Fruit fly (Drosophila melanogaster): ENCODE measurements around the gene mRRF1.

mRRF1 gene

dm6 chr3L:9357830-9358712 is 6.1 kb upstream of the mRRF1 start:
- TF ChIP-seq Blimp-1 (GFP tag; optimal IDR thresholded peaks at IDR 0.05) (no peak), esn (GFP tag; optimal IDR thresholded peaks at IDR 0.05) (no peak), CG1621 (tag; optimal IDR thresholded peaks at IDR 0.05) (peak; percentile 50), Eip75B (GFP tag; optimal IDR thresholded peaks at IDR 0.05) (peak; percentile 21), CG8632 (GFP tag; optimal IDR thresholded peaks at IDR 0.05) (no peak), CG9139 (GFP tag; optimal IDR thresholded peaks at IDR 0.05) (peak; percentile 36), CG10631 (GFP tag; optimal IDR thresholded peaks at IDR 0.05) (peak; percentile 20), CG6854 (GFP tag; optimal IDR thresholded peaks at IDR 0.05) (no peak), CG16779 (tag; optimal IDR thresholded peaks at IDR 0.05) (peak; percentile 83), Smox (GFP tag; optimal IDR thresholded peaks at IDR 0.05) (no peak), net (GFP tag; optimal IDR thresholded peaks at IDR 0.05) (peak; percentile 34), dsx (GFP tag; optimal IDR thresholded peaks at IDR 0.05; ENCODE audit: poor library complexity, severe bottlenecking) (peak; percentile 52), lz (GFP tag; optimal IDR thresholded peaks at IDR 0.05) (no peak), CG15336 (GFP tag; IDR thresholded peaks at IDR 0.05) (0 out of 2 replicates have a peak, but pooled peaks have one; percentile 20), CG3919 (GFP tag; optimal IDR thresholded peaks at IDR 0.05) (no peak), CG10669 (GFP tag; optimal IDR thresholded peaks at IDR 0.05) (peak; percentile 10), Sox15 (GFP tag; optimal IDR thresholded peaks at IDR 0.05) (no peak), CG4318 (GFP tag; optimal IDR thresholded peaks at IDR 0.05) (no peak), svp (GFP tag) (peak; percentile 86), eg (GFP tag; IDR thresholded peaks at IDR 0.05) (no peak), topi (GFP tag; optimal IDR thresholded peaks at IDR 0.05) (no peak), salr (GFP tag; optimal IDR thresholded peaks at IDR 0.05) (no peak), fkh (GFP tag; optimal IDR thresholded peaks at IDR 0.05) (peak; percentile 89), spab (GFP tag; optimal IDR thresholded peaks at IDR 0.05) (peak; percentile 45), CG6792 (GFP tag; optimal IDR thresholded peaks at IDR 0.05) (no peak), CG6808 (GFP tag; optimal IDR thresholded peaks at IDR 0.05) (peak; percentile 62), CG8119 (GFP tag; IDR thresholded peaks at IDR 0.05) (no peak; the same call in 2 of the 3 replicates), CG8319 (GFP tag; optimal IDR thresholded peaks at IDR 0.05) (no peak), ss (GFP tag; optimal IDR thresholded peaks at IDR 0.05) (peak; percentile 48 to 77), Hr39 (GFP tag; optimal IDR thresholded peaks at IDR 0.05) (no peak), Gug (GFP tag; IDR thresholded peaks at IDR 0.05) (no peak), Eip78C (GFP tag) (peak; percentile 74), CG11902 (GFP tag; optimal IDR thresholded peaks at IDR 0.05) (no peak), CG31627 (GFP tag; optimal IDR thresholded peaks at IDR 0.05) (no peak), Met (GFP tag; optimal IDR thresholded peaks at IDR 0.05) (no peak), CG11294 (GFP tag; IDR thresholded peaks at IDR 0.05) (no peak), cyc (GFP tag; optimal IDR thresholded peaks at IDR 0.05) (no peak), Ets21C (GFP tag; optimal IDR thresholded peaks at IDR 0.05) (no peak), CG11762 (GFP tag; optimal IDR thresholded peaks at IDR 0.05; ENCODE audit: insufficient read depth) (no peak), CG32006 (GFP tag; optimal IDR thresholded peaks at IDR 0.05) (no peak), Ets96B (tag; optimal IDR thresholded peaks at IDR 0.05) (peak; percentile 51), CG6276 (GFP tag; optimal IDR thresholded peaks at IDR 0.05) (peak; percentile 30), Sox102F (GFP tag; optimal IDR thresholded peaks at IDR 0.05) (no peak), achi (GFP tag; optimal IDR thresholded peaks at IDR 0.05) (no peak), acj6 (GFP tag; optimal IDR thresholded peaks at IDR 0.05) (no peak), Sox14 (GFP tag; optimal IDR thresholded peaks at IDR 0.05) (peak; percentile 6), vri (GFP tag; optimal IDR thresholded peaks at IDR 0.05) (peak; percentile 9), OdsH (GFP tag; optimal IDR thresholded peaks at IDR 0.05) (no peak), fd85E (GFP tag; optimal IDR thresholded peaks at IDR 0.05) (no peak), Lpt (GFP tag; optimal IDR thresholded peaks at IDR 0.05) (no peak)
